Worm (Caenorhabditis elegans) whole organism, L2 larva: ENCODE measurements around the gene rab-7.

Experiments used
- C34F6.9 ChIP-seq: fragments of 150-350 bp; optimal IDR thresholded peaks from 2 replicates; lab custom pipeline; 2014; ENCODE audit warnings: missing biosample characterization, missing genetic modification characterization
- F13H6.1 ChIP-seq: sonication (generic microtip); optimal IDR thresholded peaks from 2 replicates; lab custom pipeline; 2016; ENCODE audit warnings: missing genetic modification characterization, missing compliant biosample characterization
- R02D3.7 ChIP-seq: fragments of 150-350 bp; optimal IDR thresholded peaks from 2 replicates; lab custom pipeline; 2014; ENCODE audit warnings: missing biosample characterization, missing genetic modification characterization
- Y55F3AM.14 ChIP-seq: fragments of 200-800 bp; sonication (Bioruptor generic); optimal IDR thresholded peaks from 2 replicates; lab custom pipeline; 2018; ENCODE audit warnings: mild to moderate bottlenecking, missing genetic modification characterization, missing compliant biosample characterization
- ZK546.5 ChIP-seq: sonication (generic microtip); optimal IDR thresholded peaks from 2 replicates; lab custom pipeline; 2017; ENCODE audit warnings: missing biosample characterization, missing genetic modification characterization
- blmp-1 ChIP-seq: sonication (generic microtip); optimal IDR thresholded peaks from 2 replicates; lab custom pipeline; 2017; ENCODE audit warnings: missing genetic modification characterization, mild to moderate bottlenecking, missing compliant biosample characterization, antibody characterized with exemption, moderate library complexity; ENCODE audit not compliant: insufficient read depth
- crh-2 ChIP-seq: sonication (generic microtip); optimal IDR thresholded peaks from 2 replicates; lab custom pipeline; 2017; ENCODE audit warnings: missing biosample characterization, missing genetic modification characterization
- egl-27 ChIP-seq: sonication (generic microtip); optimal IDR thresholded peaks from 3 replicates; lab custom pipeline; 2017; ENCODE audit warnings: missing biosample characterization, missing genetic modification reagents, missing genetic modification characterization
- elt-3 ChIP-seq: sonication (generic microtip); optimal IDR thresholded peaks from 2 replicates; lab custom pipeline; 2017; ENCODE audit warnings: missing biosample characterization, missing genetic modification characterization
- fos-1 ChIP-seq: fragments of 150-350 bp; optimal IDR thresholded peaks from 2 replicates; lab custom pipeline; 2014; ENCODE audit warnings: missing biosample characterization, missing genetic modification characterization
- gmeb-1 ChIP-seq: fragments of 150-350 bp; optimal IDR thresholded peaks from 2 replicates; lab custom pipeline; 2014; ENCODE audit warnings: missing biosample characterization, missing genetic modification characterization
- lin-11 ChIP-seq: fragments of 150-350 bp; sonication (generic microtip); optimal IDR thresholded peaks from 2 replicates; lab custom pipeline; 2014; ENCODE audit warnings: missing biosample characterization, missing genetic modification characterization, inconsistent platforms, mixed read lengths
- lin-13 ChIP-seq: fragments of 150-350 bp; optimal IDR thresholded peaks from 2 replicates; lab custom pipeline; 2014; ENCODE audit warnings: missing biosample characterization, missing genetic modification reagents, missing genetic modification characterization
- lin-39 ChIP-seq: fragments of 150-350 bp; optimal IDR thresholded peaks from 2 replicates; lab custom pipeline; 2014; ENCODE audit warnings: missing biosample characterization, missing genetic modification reagents, missing genetic modification characterization
- lsy-2 ChIP-seq, 2 experiments: fragments of 150-350 bp in 1 of 2; sonication (generic microtip) in 1 of 2; optimal IDR thresholded peaks; 2 replicates each; lab custom pipeline; 2014 to 2017; ENCODE audit warnings: missing biosample characterization in 2 of 2, missing genetic modification characterization in 2 of 2
- mab-5 ChIP-seq: fragments of 150-350 bp; optimal IDR thresholded peaks from 2 replicates; lab custom pipeline; 2014; ENCODE audit warnings: missing biosample characterization, missing genetic modification characterization
- mbf-1 ChIP-seq: sonication (generic microtip); optimal IDR thresholded peaks from 2 replicates; lab custom pipeline; 2017; ENCODE audit warnings: missing biosample characterization, missing genetic modification characterization
- mdl-1 ChIP-seq, 2 experiments: fragments of 150-350 bp in 1 of 2; sonication (generic microtip) in 1 of 2; optimal IDR thresholded peaks; 2 replicates each; lab custom pipeline; 2017; ENCODE audit warnings: missing biosample characterization in 2 of 2, missing genetic modification characterization in 2 of 2
- nhr-10 ChIP-seq: sonication (generic microtip); optimal IDR thresholded peaks from 2 replicates; lab custom pipeline; 2017; ENCODE audit warnings: missing biosample characterization, missing genetic modification characterization
- nhr-11 ChIP-seq: fragments of 150-350 bp; optimal IDR thresholded peaks from 2 replicates; lab custom pipeline; 2014; ENCODE audit warnings: missing biosample characterization, missing genetic modification characterization
- nhr-12 ChIP-seq: fragments of 150-350 bp; optimal IDR thresholded peaks from 2 replicates; lab custom pipeline; 2014; ENCODE audit warnings: missing biosample characterization, missing genetic modification characterization
- nhr-21 ChIP-seq: fragments of 150-350 bp; optimal IDR thresholded peaks from 2 replicates; lab custom pipeline; 2014; ENCODE audit warnings: missing biosample characterization, missing genetic modification characterization
- nhr-77 ChIP-seq: fragments of 150-350 bp; optimal IDR thresholded peaks from 2 replicates; lab custom pipeline; 2014; ENCODE audit warnings: missing biosample characterization, missing genetic modification characterization
- peb-1 ChIP-seq: fragments of 150-350 bp; optimal IDR thresholded peaks from 2 replicates; lab custom pipeline; 2014; ENCODE audit warnings: missing biosample characterization, missing genetic modification characterization
- skn-1 ChIP-seq: sonication (generic microtip); optimal IDR thresholded peaks from 2 replicates; lab custom pipeline; 2017; ENCODE audit warnings: missing biosample characterization, missing genetic modification characterization
- sma-3 ChIP-seq: sonication (generic microtip); optimal IDR thresholded peaks from 2 replicates; lab custom pipeline; 2016; ENCODE audit warnings: missing genetic modification reagents, missing genetic modification characterization, missing compliant biosample characterization
- snpc-4 ChIP-seq: fragments of 150-350 bp; optimal IDR thresholded peaks from 2 replicates; lab custom pipeline; 2014; ENCODE audit warnings: missing biosample characterization, missing genetic modification characterization
- unc-39 ChIP-seq: fragments of 150-350 bp; optimal IDR thresholded peaks from 2 replicates; lab custom pipeline; 2014; ENCODE audit warnings: missing biosample characterization, missing genetic modification characterization
- unc-55 ChIP-seq: fragments of 150-350 bp; sonication (generic microtip); optimal IDR thresholded peaks from 3 replicates; lab custom pipeline; 2014; ENCODE audit warnings: missing biosample characterization, missing genetic modification reagents, missing genetic modification characterization
- zag-1 ChIP-seq: fragments of 150-350 bp; optimal IDR thresholded peaks from 2 replicates; lab custom pipeline; 2014; ENCODE audit warnings: missing biosample characterization, missing genetic modification characterization
- ztf-1 ChIP-seq: fragments of 200-800 bp; sonication (Bioruptor generic); conservative IDR thresholded peaks from 2 replicates; pipeline ENCODE4 v1.3.6; 2022; ENCODE audit warnings: missing genetic modification characterization, missing compliant biosample characterization
- ztf-11 ChIP-seq: sonication (generic microtip); optimal IDR thresholded peaks from 2 replicates; lab custom pipeline; 2017; ENCODE audit warnings: missing biosample characterization, missing genetic modification characterization
- ztf-4 ChIP-seq: fragments of 150-350 bp; optimal IDR thresholded peaks from 2 replicates; lab custom pipeline; 2014; ENCODE audit warnings: missing biosample characterization, missing genetic modification characterization

The rab-7 gene

ce11 chrII:11954811-11955210, 11.9 kb downstream of the rab-7 start:
- TF ChIP-seq unc-55 (GFP tag; lab: Kevin White, UChicago) = no peak
- no peak for TF ChIP-seq blmp-1 (tag; lab: Kevin White, UChicago)
- TF ChIP-seq gmeb-1 (tag; lab: Kevin White, UChicago) = no peak
- TF ChIP-seq ztf-4 (tag; lab: Kevin White, UChicago) = no peak
- TF ChIP-seq sma-3 = no peak
- no peak for TF ChIP-seq peb-1 (tag; lab: Kevin White, UChicago)
- TF ChIP-seq mbf-1 (tag; lab: Kevin White, UChicago) = no peak

DNA sequence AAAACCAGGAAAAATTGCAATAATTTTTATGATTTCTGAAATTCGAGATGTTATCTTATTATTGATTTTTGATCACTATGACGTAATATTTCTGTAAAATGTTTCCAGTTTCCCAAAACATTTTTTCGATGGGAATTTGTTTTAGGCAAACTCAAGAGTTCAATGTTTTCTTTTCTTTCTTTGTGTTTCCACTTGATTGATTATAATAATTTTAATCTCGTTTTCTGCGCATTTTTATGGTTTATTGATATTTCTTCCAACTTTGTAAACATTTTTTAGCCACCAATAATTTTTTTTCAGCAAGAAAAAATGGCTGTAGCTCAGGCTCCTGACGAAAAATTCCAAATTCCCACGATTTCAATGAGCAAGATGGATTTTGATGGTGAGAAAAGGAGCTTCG, 12.5 kb downstream of the rab-7 start, which contains the start of gene W03C9.6:
TSS of gene W03C9.6 (plus strand) at position 301 of the 400 bp plus-strand sequence.
- TF ChIP-seq blmp-1 (tag; lab: Kevin White, UChicago) (no peak), nhr-21 (tag; lab: Kevin White, UChicago) (no peak), lin-11 (tag; lab: Kevin White, UChicago) (no peak), F13H6.1 (tag; lab: Kevin White, UChicago) (no peak), snpc-4 (tag; lab: Kevin White, UChicago) (no peak), nhr-77 (no peak), skn-1 (tag; lab: Kevin White, UChicago) (no peak), ztf-1 (GFP tag; lab: Robert Waterston, UW) (no peak), gmeb-1 (tag; lab: Kevin White, UChicago) (no peak), R02D3.7 (no peak), peb-1 (tag; lab: Kevin White, UChicago) (no peak), fos-1 (tag; lab: Kevin White, UChicago) (no peak), nhr-10 (tag; lab: Kevin White, UChicago) (no peak), nhr-12 (tag; lab: Kevin White, UChicago) (no peak), C34F6.9 (tag; lab: Kevin White, UChicago) (no peak), elt-3 (tag; lab: Kevin White, UChicago) (no peak)

DNA sequence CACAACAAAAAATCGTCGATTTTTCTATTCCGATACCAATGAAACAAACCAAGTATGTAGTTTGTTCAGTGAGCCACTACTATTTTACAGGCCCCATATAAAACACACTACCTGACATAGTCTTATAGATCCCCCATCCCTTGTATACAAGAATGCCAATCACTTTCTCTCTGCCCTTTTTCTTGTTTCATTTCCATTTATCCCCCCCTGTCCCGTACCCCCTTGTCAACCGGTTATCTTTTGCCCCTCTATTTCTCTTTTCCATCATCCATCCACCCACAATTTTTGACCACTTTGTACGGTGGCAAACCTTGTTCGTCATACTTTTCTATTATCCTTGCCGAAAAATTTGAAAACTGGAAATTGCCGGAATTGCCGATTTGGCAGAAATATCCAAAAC, 13.8 kb downstream of the rab-7 start:
- TF ChIP-seq ZK546.5 (no peak), nhr-12 (tag; lab: Kevin White, UChicago) (no peak), lin-13 (GFP tag; lab: Kevin White, UChicago) (no peak), mab-5 (tag; lab: Kevin White, UChicago) (no peak), blmp-1 (tag; lab: Kevin White, UChicago) (peak; percentile 49), mdl-1 (tag; optimal IDR thresholded peaks at IDR 0.05; lab: Kevin White, UChicago) (no peak)

- no peak for TF ChIP-seq Y55F3AM.14 (GFP tag; lab: Kevin White, UChicago)
- TF ChIP-seq mdl-1 (tag; optimal IDR thresholded peaks at IDR 0.05; lab: Kevin White, UChicago) = no peak
- no peak for TF ChIP-seq zag-1 (tag; lab: Kevin White, UChicago)
- no peak for TF ChIP-seq C34F6.9 (tag; lab: Kevin White, UChicago)
- TF ChIP-seq elt-3 (tag; lab: Kevin White, UChicago) = no peak
- TF ChIP-seq mbf-1 (tag; lab: Kevin White, UChicago) = no peak
- TF ChIP-seq unc-39 (tag; lab: Kevin White, UChicago) = no peak
- no peak for TF ChIP-seq nhr-21 (tag; lab: Kevin White, UChicago)
- no peak for TF ChIP-seq ztf-11
- TF ChIP-seq ZK546.5 = no peak
- TF ChIP-seq mab-5 (tag; lab: Kevin White, UChicago) = no peak
- no peak for TF ChIP-seq lsy-2 (tag; optimal IDR thresholded peaks at IDR 0.05; lab: Kevin White, UChicago)
- TF ChIP-seq lin-39 (tag; lab: Kevin White, UChicago) = no peak
- no peak for TF ChIP-seq crh-2 (tag; lab: Kevin White, UChicago)
Observed at ce11 chrII:11948459-11948858, 18.3 kb downstream of the rab-7 start, which contains the start of gene W03C9.8. Gene W03C9.8, plus strand, starts transcription at chrII:11948759.

ce11 chrII:11936393-11936792, 30.3 kb downstream of the rab-7 start:
- TF ChIP-seq lin-39 (tag; lab: Kevin White, UChicago) (no peak), fos-1 (tag; lab: Kevin White, UChicago) (peak; percentile 27), Y55F3AM.14 (GFP tag; lab: Kevin White, UChicago) (no peak), mab-5 (tag; lab: Kevin White, UChicago) (no peak), egl-27 (tag; lab: Kevin White, UChicago) (no peak), unc-39 (tag; lab: Kevin White, UChicago) (no peak), nhr-11 (tag; lab: Kevin White, UChicago) (no peak), lsy-2 (tag; optimal IDR thresholded peaks at IDR 0.05; lab: Kevin White, UChicago) (no peak)
